Fruit fly (Drosophila melanogaster): ENCODE measurements around the gene Hakai.

Hakai gene

dm6 chr2L:19535234-19535633 lies 47.0 kb downstream of the Hakai start, which contains the start of gene CG31697 (continued):
- TF ChIP-seq sd (tag; optimal IDR thresholded peaks at IDR 0.05): peak; percentile 69
- no peak for TF ChIP-seq nmo (GFP tag; optimal IDR thresholded peaks at IDR 0.05)
- no peak for TF ChIP-seq lmd (GFP tag; IDR thresholded peaks at IDR 0.05)
- peak in 1 of 2 experiments; percentile 8 for TF ChIP-seq Pdp1 (GFP tag; optimal IDR thresholded peaks at IDR 0.05)
- peak; percentile 56 for TF ChIP-seq sens (GFP tag)
- TF ChIP-seq cwo (GFP tag; optimal IDR thresholded peaks at IDR 0.05): peak; percentile 75
- no peak for TF ChIP-seq crol (GFP tag; IDR thresholded peaks at IDR 0.05)
- TF ChIP-seq dmrt11E (tag; optimal IDR thresholded peaks at IDR 0.05): no peak
- TF ChIP-seq Bdp1 (GFP tag; optimal IDR thresholded peaks at IDR 0.05): no peak
- TF ChIP-seq CG18476 (GFP tag; optimal IDR thresholded peaks at IDR 0.05): no peak
- no peak for TF ChIP-seq HmgD (GFP tag; optimal IDR thresholded peaks at IDR 0.05)

- TF ChIP-seq CG4854 (GFP tag; optimal IDR thresholded peaks at IDR 0.05) (peak; percentile 70), trem (tag; optimal IDR thresholded peaks at IDR 0.05) (peak; percentile 83), CG4360 (GFP tag; IDR thresholded peaks at IDR 0.05) (0 out of 2 replicates have a peak, but pooled peaks have one; percentile 38), CG6254 (GFP tag; optimal IDR thresholded peaks at IDR 0.05) (peak; percentile 62), CG1529 (GFP tag; optimal IDR thresholded peaks at IDR 0.05) (peak; percentile 76), br (optimal IDR thresholded peaks at IDR 0.05) (no peak), CTCF (GFP tag; optimal IDR thresholded peaks at IDR 0.05) (peak; percentile 30), sens-2 (GFP tag; IDR thresholded peaks at IDR 0.05) (no peak), ab (GFP tag; optimal IDR thresholded peaks at IDR 0.05) (peak; percentile 26), Myb (GFP tag; optimal IDR thresholded peaks at IDR 0.05) (peak; percentile 85), emc (GFP tag; optimal IDR thresholded peaks at IDR 0.05) (peak; percentile 28), org-1 (GFP tag; optimal IDR thresholded peaks at IDR 0.05) (peak; percentile 75), CG17612 (GFP tag; IDR thresholded peaks at IDR 0.05) (no peak), zf30C (GFP tag; optimal IDR thresholded peaks at IDR 0.05) (no peak), stc (GFP tag; IDR thresholded peaks at IDR 0.05) (peak; percentile 66), CG11695 (GFP tag; IDR thresholded peaks at IDR 0.05) (peak; percentile 76; the same call in 2 of the 3 replicates), HLH4C (GFP tag; IDR thresholded peaks at IDR 0.05; ENCODE audit: partially characterized antibody) (no peak), Hr39 (optimal IDR thresholded peaks at IDR 0.05) (peak; percentile 68), rib (GFP tag; IDR thresholded peaks at IDR 0.05) (peak; percentile 78), odd (GFP tag; optimal IDR thresholded peaks at IDR 0.05) (peak; percentile 66), nmo (GFP tag; optimal IDR thresholded peaks at IDR 0.05) (peak; percentile 83), CG10209 (GFP tag; optimal IDR thresholded peaks at IDR 0.05) (peak; percentile 76), ap (GFP tag; IDR thresholded peaks at IDR 0.05) (0 out of 2 replicates have a peak, but pooled peaks have one; percentile 22), Mrtf (GFP tag; IDR thresholded peaks at IDR 0.05) (peak; percentile 40; the same call in 1 of the 3 replicates), tll (GFP tag; optimal IDR thresholded peaks at IDR 0.05) (no peak), CG12942 (GFP tag; optimal IDR thresholded peaks at IDR 0.05) (peak; percentile 81), CG9437 (GFP tag; optimal IDR thresholded peaks at IDR 0.05) (peak; percentile 66), luna (GFP tag; optimal IDR thresholded peaks at IDR 0.05) (peak; percentile 12), Abd-B (GFP tag; optimal IDR thresholded peaks at IDR 0.05) (peak; percentile 52), lilli (GFP tag; optimal IDR thresholded peaks at IDR 0.05) (peak; percentile 89), MBD-R2 (GFP tag; IDR thresholded peaks at IDR 0.05) (peak; percentile 96), dysf (GFP tag; IDR thresholded peaks at IDR 0.05) (peak; percentile 80), gcm2 (GFP tag; optimal IDR thresholded peaks at IDR 0.05) (peak; percentile 54), CG10654 (GFP tag; optimal IDR thresholded peaks at IDR 0.05) (peak; percentile 84), Oli (tag; optimal IDR thresholded peaks at IDR 0.05) (peak; percentile 84), CG17328 (GFP tag; IDR thresholded peaks at IDR 0.05) (peak; percentile 74), CG5180 (GFP tag; optimal IDR thresholded peaks at IDR 0.05) (peak; percentile 9), CG17802 (tag; optimal IDR thresholded peaks at IDR 0.05) (peak; percentile 59), eyg (GFP tag; optimal IDR thresholded peaks at IDR 0.05) (peak; percentile 47), CG1792 (GFP tag; optimal IDR thresholded peaks at IDR 0.05) (peak; percentile 63), ATbp (GFP tag; optimal IDR thresholded peaks at IDR 0.05) (peak; percentile 75)
Observed at dm6 chr2L:19533247-19533646, 49.0 kb downstream of the Hakai start, which contains the start of gene CG33116. Gene CG33116, plus strand, starts transcription at chr2L:19533479.

Data from whole organism, embryonic.